Worm (Caenorhabditis elegans) whole organism, L3 larva: ENCODE measurements around the gene sph-1.

Experiments
- ceh-28 ChIP-seq: fragments of 150-350 bp; optimal IDR thresholded peaks from 2 replicates; lab custom pipeline; 2014; ENCODE audit warnings: missing biosample characterization, missing genetic modification reagents, missing genetic modification characterization
- ceh-82 ChIP-seq: fragments of 150-350 bp; optimal IDR thresholded peaks from 2 replicates; lab custom pipeline; 2014; ENCODE audit warnings: missing biosample characterization, missing genetic modification characterization
- egl-27 ChIP-seq: sonication (generic microtip); optimal IDR thresholded peaks from 4 replicates; lab custom pipeline; 2017; ENCODE audit warnings: missing biosample characterization, missing genetic modification reagents, missing genetic modification characterization
- egl-5 ChIP-seq: fragments of 150-350 bp; optimal IDR thresholded peaks from 2 replicates; lab custom pipeline; 2017; ENCODE audit warnings: missing biosample characterization, missing genetic modification reagents, missing genetic modification characterization, inconsistent platforms
- elt-1 ChIP-seq: fragments of 150-350 bp; optimal IDR thresholded peaks from 2 replicates; lab custom pipeline; 2014; ENCODE audit warnings: missing biosample characterization, missing genetic modification characterization
- elt-2 ChIP-seq: sonication (generic microtip); optimal IDR thresholded peaks from 2 replicates; lab custom pipeline; 2016; ENCODE audit warnings: missing genetic modification reagents, mild to moderate bottlenecking, missing genetic modification characterization, missing compliant biosample characterization
- elt-3 ChIP-seq, 3 experiments: fragments of 150-350 bp in 1 of 3; sonication (generic microtip) in 2 of 3; optimal IDR thresholded peaks; 2 replicates in 2 of 3; 4 replicates in 1 of 3; lab custom pipeline; 2014 to 2017; ENCODE audit warnings: missing biosample characterization in 3 of 3, missing genetic modification characterization in 3 of 3
- fkh-2 ChIP-seq: fragments of 150-350 bp; optimal IDR thresholded peaks from 2 replicates; lab custom pipeline; 2014; ENCODE audit warnings: missing biosample characterization, missing genetic modification reagents, missing genetic modification characterization
- fos-1 ChIP-seq: fragments of 150-350 bp; optimal IDR thresholded peaks from 2 replicates; lab custom pipeline; 2014; ENCODE audit warnings: missing biosample characterization, missing genetic modification characterization
- hmg-11 ChIP-seq: sonication (generic microtip); optimal IDR thresholded peaks from 2 replicates; lab custom pipeline; 2016; ENCODE audit warnings: missing genetic modification characterization, missing compliant biosample characterization
- lin-15B ChIP-seq: fragments of 150-350 bp; optimal IDR thresholded peaks from 2 replicates; lab custom pipeline; 2014; ENCODE audit warnings: missing biosample characterization, missing genetic modification characterization
- lin-39 ChIP-seq: fragments of 150-350 bp; optimal IDR thresholded peaks from 2 replicates; lab custom pipeline; 2018; ENCODE audit warnings: missing biosample characterization, missing genetic modification reagents, missing genetic modification characterization
- lsy-12 ChIP-seq: sonication (generic microtip); optimal IDR thresholded peaks from 2 replicates; lab custom pipeline; 2016; ENCODE audit warnings: mild to moderate bottlenecking, missing genetic modification characterization, missing compliant biosample characterization
- mdl-1 ChIP-seq: fragments of 150-350 bp; optimal IDR thresholded peaks from 2 replicates; lab custom pipeline; 2014; ENCODE audit warnings: missing biosample characterization, missing genetic modification characterization
- nhr-11 ChIP-seq: fragments of 150-350 bp; optimal IDR thresholded peaks from 2 replicates; lab custom pipeline; 2014; ENCODE audit warnings: missing biosample characterization, missing genetic modification characterization
- nhr-25 ChIP-seq: sonication (generic microtip); optimal IDR thresholded peaks from 2 replicates; lab custom pipeline; 2017; ENCODE audit warnings: missing biosample characterization, missing genetic modification characterization
- nhr-28 ChIP-seq: fragments of 150-350 bp; optimal IDR thresholded peaks from 2 replicates; lab custom pipeline; 2014; ENCODE audit warnings: missing biosample characterization, missing genetic modification characterization
- pqm-1 ChIP-seq: fragments of 150-350 bp; optimal IDR thresholded peaks from 2 replicates; lab custom pipeline; 2017; ENCODE audit warnings: missing biosample characterization, missing genetic modification characterization, inconsistent platforms
- sea-2 ChIP-seq: fragments of 150-350 bp; sonication (generic microtip); optimal IDR thresholded peaks from 4 replicates; lab custom pipeline; 2014; ENCODE audit warnings: missing biosample characterization, missing genetic modification reagents, missing genetic modification characterization
- snpc-4 ChIP-seq: fragments of 150-350 bp; optimal IDR thresholded peaks from 2 replicates; lab custom pipeline; 2014; ENCODE audit warnings: missing biosample characterization, missing genetic modification characterization
- unc-39 ChIP-seq: sonication (generic microtip); optimal IDR thresholded peaks from 4 replicates; lab custom pipeline; 2017; ENCODE audit warnings: missing biosample characterization, missing genetic modification characterization
- unc-62 ChIP-seq: fragments of 150-350 bp; sonication (generic microtip); optimal IDR thresholded peaks from 4 replicates; lab custom pipeline; 2014; ENCODE audit warnings: missing biosample characterization, missing genetic modification reagents, missing genetic modification characterization
- zag-1 ChIP-seq: fragments of 150-350 bp; optimal IDR thresholded peaks from 2 replicates; lab custom pipeline; 2014; ENCODE audit warnings: missing biosample characterization, missing genetic modification characterization

Gene sph-1

ce11 chrIV:8096375-8096774, 37.0 kb downstream of the sph-1 start:
- TF ChIP-seq fos-1 (tag; lab: Kevin White, UChicago): no peak
- no peak for TF ChIP-seq elt-3 (tag; optimal IDR thresholded peaks at IDR 0.05; lab: Kevin White, UChicago)
- no peak for TF ChIP-seq sea-2 (GFP tag; lab: Kevin White, UChicago)
- no peak for TF ChIP-seq ceh-28 (tag; lab: Kevin White, UChicago)
- TF ChIP-seq pqm-1 (tag; lab: Kevin White, UChicago): no peak
- TF ChIP-seq lin-39 (tag; lab: Kevin White, UChicago): no peak
- no peak for TF ChIP-seq unc-62 (GFP tag; lab: Kevin White, UChicago)
- no peak for TF ChIP-seq egl-27 (tag; lab: Kevin White, UChicago)
- no peak for TF ChIP-seq lsy-12 (tag; lab: Kevin White, UChicago)
- no peak for TF ChIP-seq snpc-4 (tag; lab: Kevin White, UChicago)
- TF ChIP-seq nhr-25: no peak
- TF ChIP-seq nhr-11: no peak
- no peak for TF ChIP-seq nhr-28 (tag; lab: Kevin White, UChicago)
- no peak for TF ChIP-seq elt-1 (tag; lab: Kevin White, UChicago)
- TF ChIP-seq zag-1 (tag; lab: Kevin White, UChicago): no peak
- TF ChIP-seq ceh-82 (tag; lab: Kevin White, UChicago): no peak

- TF ChIP-seq mdl-1 (tag; lab: Kevin White, UChicago): no peak
- peak; percentile 59 for TF ChIP-seq egl-5 (tag; lab: Kevin White, UChicago)
- TF ChIP-seq hmg-11 (tag; lab: Kevin White, UChicago): no peak
- TF ChIP-seq nhr-25: no peak
- no peak for TF ChIP-seq elt-1 (tag; lab: Kevin White, UChicago)
- no peak for TF ChIP-seq lin-15B (tag; lab: Kevin White, UChicago)
- TF ChIP-seq fkh-2 (tag; lab: Kevin White, UChicago): no peak
- TF ChIP-seq ceh-82 (tag; lab: Kevin White, UChicago): no peak
- TF ChIP-seq unc-39 (tag; lab: Kevin White, UChicago): no peak
These were observed 41.8 kb downstream of the sph-1 start for ce11 chrIV:8091539-8091938.

- TF ChIP-seq elt-2 (tag; lab: Kevin White, UChicago) (peak; percentile 15), nhr-11 (no peak)
- TF ChIP-seq, all 47 proteins: peak for 1
These were observed 46.8 kb downstream of the sph-1 start, which contains the start of gene nsy-7 for ce11 chrIV:8086552-8086951. Gene nsy-7 (minus strand): TSS chrIV:8086652.
